Worm (Caenorhabditis elegans): ENCODE measurements around the gene odr-7.

DNA sequence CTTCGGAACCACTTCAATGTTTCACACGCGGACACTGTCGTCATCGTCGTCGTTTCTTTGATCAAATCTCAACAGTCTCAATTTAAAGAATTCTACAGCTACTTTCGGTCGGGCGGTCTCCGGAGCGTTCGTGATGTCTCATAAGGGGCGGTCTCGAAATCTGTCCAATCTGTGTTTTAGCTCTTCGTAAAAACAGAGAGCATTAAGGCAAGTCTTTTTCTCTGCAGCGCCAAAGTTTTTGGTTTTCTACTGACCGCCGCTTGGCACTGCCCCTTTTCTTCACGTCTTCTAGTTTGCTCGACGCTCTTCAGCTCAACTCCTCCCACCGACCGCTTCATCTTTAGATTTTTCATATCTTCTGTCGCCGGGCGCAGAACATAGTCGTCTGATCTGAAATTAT is 31.0 kb upstream of the odr-7 start, which contains the start of gene lips-1:
- TF ChIP-seq pha-4 (tag; optimal IDR thresholded peaks at IDR 0.05) (no peak), eyg-1 (tag; optimal IDR thresholded peaks at IDR 0.05) (no peak), sox-2 (GFP tag; IDR thresholded peaks at IDR 0.05) (no peak), ama-1 (optimal IDR thresholded peaks at IDR 0.05) (no peak), syd-9 (tag; optimal IDR thresholded peaks at IDR 0.05) (no peak), nfya-1 (tag; optimal IDR thresholded peaks at IDR 0.05) (no peak), lim-6 (tag; optimal IDR thresholded peaks at IDR 0.05) (no peak), elt-2 (tag; optimal IDR thresholded peaks at IDR 0.05) (no peak), ztf-16 (tag; optimal IDR thresholded peaks at IDR 0.05) (no peak), unc-55 (GFP tag; optimal IDR thresholded peaks at IDR 0.05) (no peak)

Measured in whole organism, late embryonic.